Worm (Caenorhabditis elegans): ENCODE results near the gene Y57A10C.11.

ce11 chrII:12397656-12398055, 17.0 kb downstream of the Y57A10C.11 start, which contains the start of gene F57G9.7:
- TF ChIP-seq fkh-10 (GFP tag; optimal IDR thresholded peaks at IDR 0.05) = no peak
- no peak for TF ChIP-seq nhr-11 (tag; optimal IDR thresholded peaks at IDR 0.05)
- no peak for TF ChIP-seq egl-5 (tag; optimal IDR thresholded peaks at IDR 0.05)
- no peak for TF ChIP-seq lin-39 (tag; optimal IDR thresholded peaks at IDR 0.05)
- no peak for TF ChIP-seq nfya-1 (tag; optimal IDR thresholded peaks at IDR 0.05; ENCODE audit: insufficient read depth)

All from whole organism, L3 larva.